Fruit fly (Drosophila melanogaster) whole organism, prepupa: Measurements from ENCODE around the gene CG7632.
A peak's percentile ranks its signal among the peaks of the same experiment; 100 is the strongest.

Source experiments
- Blimp-1 ChIP-seq: fragments of 200-800 bp; sonication (Bioruptor generic); optimal IDR thresholded peaks from 3 replicates; lab custom pipeline; 2017; ENCODE audit warnings: missing biosample characterization, missing genetic modification characterization, mild to moderate bottlenecking, moderate library complexity, missing genetic modification reagents
- CG10631 ChIP-seq: fragments of 200-800 bp; sonication (Bioruptor generic); optimal IDR thresholded peaks from 2 replicates; lab custom pipeline; 2016; ENCODE audit warnings: missing biosample characterization, missing genetic modification characterization
- CG11294 ChIP-seq: fragments of 200-800 bp; sonication (Bioruptor generic); IDR thresholded peaks from 2 replicates; pipeline ENCODE4 v1.3.6; 2022; ENCODE audit warnings: missing biosample characterization, missing genetic modification characterization
- CG11762 ChIP-seq: fragments of 200-800 bp; sonication (Bioruptor generic); optimal IDR thresholded peaks from 3 replicates; lab custom pipeline; 2016; ENCODE audit warnings: missing biosample characterization, missing genetic modification characterization; ENCODE audit not compliant: insufficient read depth
- CG1621 ChIP-seq: fragments of 200-800 bp; sonication (Bioruptor generic); optimal IDR thresholded peaks from 3 replicates; lab custom pipeline; 2018; ENCODE audit warnings: missing biosample characterization, mild to moderate bottlenecking, missing genetic modification characterization
- CG16779 ChIP-seq: fragments of 200-800 bp; sonication (Bioruptor generic); optimal IDR thresholded peaks from 3 replicates; lab custom pipeline; 2017; ENCODE audit warnings: missing biosample characterization, mild to moderate bottlenecking, missing genetic modification characterization
- CG3032 ChIP-seq: fragments of 200-800 bp; optimal IDR thresholded peaks from 2 replicates; lab custom pipeline; 2019; ENCODE audit warnings: missing biosample characterization, mild to moderate bottlenecking, missing genetic modification characterization, moderate library complexity
- CG31627 ChIP-seq: fragments of 200-800 bp; sonication (Bioruptor generic); optimal IDR thresholded peaks from 3 replicates; lab custom pipeline; 2016; ENCODE audit warnings: missing biosample characterization, missing genetic modification characterization
- CG32006 ChIP-seq: fragments of 200-800 bp; sonication (Bioruptor generic); optimal IDR thresholded peaks from 3 replicates; lab custom pipeline; 2017; ENCODE audit warnings: missing biosample characterization, mild to moderate bottlenecking, missing genetic modification characterization
- CG3919 ChIP-seq: fragments of 200-800 bp; sonication (Bioruptor generic); optimal IDR thresholded peaks from 3 replicates; lab custom pipeline; 2016; ENCODE audit warnings: missing biosample characterization, missing genetic modification characterization
- CG4318 ChIP-seq: fragments of 200-800 bp; sonication (Bioruptor generic); optimal IDR thresholded peaks from 3 replicates; lab custom pipeline; 2017; ENCODE audit warnings: missing biosample characterization, mild to moderate bottlenecking, missing genetic modification characterization
- CG6163 ChIP-seq: fragments of 200-800 bp; sonication (Bioruptor generic); IDR thresholded peaks from 3 replicates; pipeline ENCODE4 v1.3.6; 2022; ENCODE audit warnings: missing biosample characterization, missing genetic modification characterization
- CG6808 ChIP-seq: fragments of 200-800 bp; sonication (Bioruptor generic); optimal IDR thresholded peaks from 3 replicates; lab custom pipeline; 2017; ENCODE audit warnings: missing biosample characterization, missing genetic modification characterization, mild to moderate bottlenecking, moderate library complexity, missing genetic modification reagents
- CG6854 ChIP-seq: fragments of 200-800 bp; sonication (Bioruptor generic); optimal IDR thresholded peaks from 2 replicates; lab custom pipeline; 2017; ENCODE audit warnings: missing biosample characterization, mild to moderate bottlenecking, missing genetic modification characterization
- CG7368 ChIP-seq: fragments of 200-800 bp; sonication (Bioruptor generic); optimal IDR thresholded peaks from 3 replicates; lab custom pipeline; 2016; ENCODE audit warnings: missing biosample characterization, missing genetic modification characterization
- CG8119 ChIP-seq: fragments of 200-800 bp; sonication (Bioruptor generic); IDR thresholded peaks from 3 replicates; pipeline ENCODE4 v1.3.6; 2022; ENCODE audit warnings: missing biosample characterization, missing genetic modification characterization
- CG8319 ChIP-seq: fragments of 200-800 bp; sonication (Bioruptor generic); optimal IDR thresholded peaks from 3 replicates; lab custom pipeline; 2016; ENCODE audit warnings: missing biosample characterization, missing genetic modification characterization
- CG8632 ChIP-seq: fragments of 200-800 bp; sonication (Bioruptor generic); optimal IDR thresholded peaks from 3 replicates; lab custom pipeline; 2016; ENCODE audit warnings: missing biosample characterization, missing genetic modification characterization
- CG9139 ChIP-seq: fragments of 200-800 bp; sonication (Bioruptor generic); optimal IDR thresholded peaks from 3 replicates; lab custom pipeline; 2017; ENCODE audit warnings: missing biosample characterization, mild to moderate bottlenecking, missing genetic modification characterization
- Eip75B ChIP-seq: fragments of 200-800 bp; sonication (Bioruptor generic); optimal IDR thresholded peaks from 3 replicates; lab custom pipeline; 2016; ENCODE audit warnings: missing biosample characterization, missing genetic modification characterization
- Eip78C ChIP-seq: fragments of 200-800 bp; sonication (Bioruptor generic); peaks from one replicate; lab custom pipeline; 2016; ENCODE audit warnings: missing biosample characterization, missing genetic modification characterization
- Ets21C ChIP-seq: fragments of 200-800 bp; sonication (Bioruptor generic); optimal IDR thresholded peaks from 3 replicates; lab custom pipeline; 2016; ENCODE audit warnings: missing biosample characterization, missing genetic modification characterization
- Hr38 ChIP-seq: sonication (Bioruptor generic); optimal IDR thresholded peaks from 2 replicates; lab custom pipeline; 2016; ENCODE audit warnings: missing biosample characterization, missing genetic modification characterization
- Hr39 ChIP-seq: fragments of 200-800 bp; sonication (Bioruptor generic); optimal IDR thresholded peaks from 2 replicates; lab custom pipeline; 2016; ENCODE audit warnings: missing biosample characterization, missing genetic modification characterization
- Hr4 ChIP-seq: fragments of 200-800 bp; sonication (Bioruptor generic); optimal IDR thresholded peaks from 3 replicates; lab custom pipeline; 2016; ENCODE audit warnings: missing biosample characterization, missing genetic modification characterization
- Lpt ChIP-seq: fragments of 200-800 bp; sonication (Bioruptor generic); optimal IDR thresholded peaks from 3 replicates; lab custom pipeline; 2016; ENCODE audit warnings: missing biosample characterization, missing genetic modification characterization
- Smox ChIP-seq: fragments of 200-800 bp; sonication (Bioruptor generic); optimal IDR thresholded peaks from 3 replicates; lab custom pipeline; 2016; ENCODE audit warnings: missing biosample characterization, missing genetic modification characterization
- Sox102F ChIP-seq: fragments of 200-800 bp; sonication (Bioruptor generic); optimal IDR thresholded peaks from 2 replicates; lab custom pipeline; 2016; ENCODE audit warnings: missing biosample characterization, mild to moderate bottlenecking, missing genetic modification characterization
- Sox14 ChIP-seq: fragments of 200-800 bp; sonication (Bioruptor generic); optimal IDR thresholded peaks from 3 replicates; lab custom pipeline; 2016; ENCODE audit warnings: missing biosample characterization, missing genetic modification characterization
- Sox15 ChIP-seq: fragments of 200-800 bp; sonication (Bioruptor generic); optimal IDR thresholded peaks from 3 replicates; lab custom pipeline; 2016; ENCODE audit warnings: missing biosample characterization, missing genetic modification characterization
- achi ChIP-seq: fragments of 200-800 bp; sonication (Bioruptor generic); optimal IDR thresholded peaks from 3 replicates; lab custom pipeline; 2016; ENCODE audit warnings: missing biosample characterization, missing genetic modification characterization
- acj6 ChIP-seq: fragments of 200-800 bp; sonication (Bioruptor generic); optimal IDR thresholded peaks from 3 replicates; lab custom pipeline; 2016; ENCODE audit warnings: missing biosample characterization, missing genetic modification characterization
- cyc ChIP-seq: fragments of 200-800 bp; sonication (Bioruptor generic); optimal IDR thresholded peaks from 3 replicates; lab custom pipeline; 2016; ENCODE audit warnings: missing biosample characterization, missing genetic modification characterization
- dac ChIP-seq: fragments of 200-800 bp; sonication (Bioruptor generic); optimal IDR thresholded peaks from 2 replicates; lab custom pipeline; 2017; ENCODE audit warnings: missing biosample characterization, mild to moderate bottlenecking, missing genetic modification characterization
- dsx ChIP-seq: fragments of 200-800 bp; optimal IDR thresholded peaks from 3 replicates; lab custom pipeline; 2019; ENCODE audit warnings: missing biosample characterization, mild to moderate bottlenecking, missing genetic modification characterization, moderate library complexity; ENCODE audit not compliant: poor library complexity, severe bottlenecking
- eg ChIP-seq: fragments of 200-800 bp; sonication (Bioruptor generic); IDR thresholded peaks from 3 replicates; pipeline ENCODE4 v1.3.6; 2022; ENCODE audit warnings: missing biosample characterization, missing genetic modification characterization
- esn ChIP-seq: fragments of 200-800 bp; sonication (Bioruptor generic); optimal IDR thresholded peaks from 2 replicates; lab custom pipeline; 2016; ENCODE audit warnings: missing biosample characterization, mild to moderate bottlenecking, missing genetic modification characterization, moderate library complexity
- fd59A ChIP-seq: fragments of 200-800 bp; sonication (Bioruptor generic); optimal IDR thresholded peaks from 2 replicates; lab custom pipeline; 2017; ENCODE audit warnings: missing biosample characterization, mild to moderate bottlenecking, missing genetic modification characterization, missing genetic modification reagents
- fkh ChIP-seq: fragments of 200-800 bp; sonication (Bioruptor generic); optimal IDR thresholded peaks from 3 replicates; lab custom pipeline; 2017; ENCODE audit warnings: missing biosample characterization, mild to moderate bottlenecking, missing genetic modification characterization, moderate library complexity
- lz ChIP-seq: fragments of 200-800 bp; sonication (Bioruptor generic); optimal IDR thresholded peaks from 3 replicates; lab custom pipeline; 2016; ENCODE audit warnings: missing biosample characterization, missing genetic modification characterization
- net ChIP-seq: fragments of 200-800 bp; sonication (Bioruptor generic); optimal IDR thresholded peaks from 3 replicates; lab custom pipeline; 2016; ENCODE audit warnings: missing biosample characterization, missing genetic modification characterization
- pdm3 ChIP-seq: fragments of 200-800 bp; sonication (Bioruptor generic); optimal IDR thresholded peaks from 3 replicates; lab custom pipeline; 2016; ENCODE audit warnings: missing biosample characterization, missing genetic modification characterization
- salr ChIP-seq, 2 experiments: fragments of 200-800 bp; sonication (Bioruptor generic); optimal IDR thresholded peaks; 3 replicates each; lab custom pipeline; 2016 to 2018; ENCODE audit warnings: missing biosample characterization in 2 of 2, missing genetic modification characterization in 2 of 2, mild to moderate bottlenecking in 1 of 2
- ss ChIP-seq, 2 experiments: fragments of 200-800 bp; sonication (Bioruptor generic); optimal IDR thresholded peaks; 2 replicates in 1 of 2; 3 replicates in 1 of 2; lab custom pipeline; 2017 to 2018; ENCODE audit warnings: mild to moderate bottlenecking in 2 of 2, missing biosample characterization in 2 of 2, missing genetic modification characterization in 2 of 2, moderate library complexity in 1 of 2
- svp ChIP-seq: fragments of 200-800 bp; sonication (Bioruptor generic); peaks from one replicate; lab custom pipeline; 2016; ENCODE audit warnings: missing biosample characterization, missing genetic modification characterization

Gene CG7632

dm6 chr3L:21319313-21319907 is 14.9 kb downstream of the CG7632 start:
- TF ChIP-seq CG11762 (no peak), achi (GFP tag; lab: Kevin White, UChicago) (peak; percentile 47), Eip78C (GFP tag; lab: Kevin White, UChicago) (no peak)
- TF ChIP-seq, all 60 proteins: peak for 1

dm6 chr3L:21319957-21320356 is 15.5 kb downstream of the CG7632 start:
- peak; percentile 5 for TF ChIP-seq Eip78C (GFP tag; lab: Kevin White, UChicago)
- no peak for TF ChIP-seq ss (GFP tag; optimal IDR thresholded peaks at IDR 0.05; lab: Kevin White, UChicago)

dm6 chr3L:21321807-21322503 is 17.5 kb downstream of the CG7632 start:
- no peak for TF ChIP-seq CG11294 (GFP tag; lab: Robert Waterston, UW)
- TF ChIP-seq CG8632 (GFP tag; lab: Kevin White, UChicago): peak; percentile 19
- peak; percentile 37 for TF ChIP-seq CG4318 (GFP tag; lab: Kevin White, UChicago)
- peak; percentile 40 for TF ChIP-seq pdm3 (GFP tag; lab: Kevin White, UChicago)
- no peak for TF ChIP-seq CG6808 (GFP tag; lab: Kevin White, UChicago)
- no peak for TF ChIP-seq eg (GFP tag; lab: Robert Waterston, UW)
- peak; percentile 17 for TF ChIP-seq fd59A (GFP tag; lab: Kevin White, UChicago)
- peak; percentile 4 for TF ChIP-seq net (GFP tag; lab: Kevin White, UChicago)
- TF ChIP-seq Eip75B: peak; percentile 3
- no peak for TF ChIP-seq svp (GFP tag; lab: Kevin White, UChicago)
- no peak for TF ChIP-seq Sox15 (GFP tag; lab: Kevin White, UChicago)
- TF ChIP-seq Eip78C (GFP tag; lab: Kevin White, UChicago): no peak
- peak; percentile 11 for TF ChIP-seq cyc (GFP tag; lab: Kevin White, UChicago)
- TF ChIP-seq CG8319 (GFP tag; lab: Kevin White, UChicago): no peak
- TF ChIP-seq dac (GFP tag; lab: Kevin White, UChicago): no peak
- TF ChIP-seq Hr39 (GFP tag; lab: Kevin White, UChicago): peak; percentile 4
- TF ChIP-seq Smox (GFP tag; lab: Kevin White, UChicago): peak; percentile 54
- TF ChIP-seq fkh (GFP tag; lab: Kevin White, UChicago): no peak
- TF ChIP-seq ss (GFP tag; optimal IDR thresholded peaks at IDR 0.05; lab: Kevin White, UChicago): no peak
- no peak for TF ChIP-seq Lpt
- TF ChIP-seq CG11762: no peak
- no peak for TF ChIP-seq CG7368 (GFP tag; lab: Kevin White, UChicago)
- TF ChIP-seq CG6163 (GFP tag; lab: Robert Waterston, UW): no peak
- TF ChIP-seq Hr4 (GFP tag; lab: Kevin White, UChicago): peak; percentile 36
- TF ChIP-seq CG8119 (GFP tag; lab: Robert Waterston, UW): no peak; the same call in 2 of the 3 replicates
- TF ChIP-seq Ets21C (GFP tag; lab: Kevin White, UChicago): no peak
- TF ChIP-seq esn (GFP tag; lab: Kevin White, UChicago): no peak
- TF ChIP-seq CG9139 (GFP tag; lab: Kevin White, UChicago): no peak
- no peak for TF ChIP-seq CG1621
- peak; percentile 28 for TF ChIP-seq CG31627 (GFP tag; lab: Kevin White, UChicago)
- peak; percentile 10 for TF ChIP-seq CG16779 (tag; lab: Kevin White, UChicago)
- no peak for TF ChIP-seq CG6854 (GFP tag; lab: Kevin White, UChicago)
- TF ChIP-seq CG3919 (GFP tag; lab: Kevin White, UChicago): peak; percentile 39
- peak; percentile 45 for TF ChIP-seq achi (GFP tag; lab: Kevin White, UChicago)
- no peak for TF ChIP-seq CG3032 (tag; lab: Kevin White, UChicago)
- TF ChIP-seq Hr38: no peak
- TF ChIP-seq CG10631: peak; percentile 17
- peak; percentile 19 for TF ChIP-seq lz (GFP tag; lab: Kevin White, UChicago)
- peak; percentile 39 for TF ChIP-seq Sox14 (GFP tag; lab: Kevin White, UChicago)
- peak; percentile 35 for TF ChIP-seq acj6 (GFP tag; lab: Kevin White, UChicago)
- TF ChIP-seq Blimp-1: no peak
- no peak for TF ChIP-seq Sox102F (GFP tag; lab: Kevin White, UChicago)
- no peak for TF ChIP-seq dsx (GFP tag; lab: Kevin White, UChicago)
- peak; percentile 66 for TF ChIP-seq CG32006 (GFP tag; lab: Kevin White, UChicago)
- no peak for TF ChIP-seq salr (GFP tag; optimal IDR thresholded peaks at IDR 0.05; lab: Kevin White, UChicago)
